Fruit fly (Drosophila melanogaster) whole organism, embryonic: ENCODE data around the gene CG18542.

Experiments
- Blimp-1 ChIP-seq: fragments of 200-800 bp; sonication (Bioruptor generic); optimal IDR thresholded peaks from 3 replicates; lab custom pipeline; 2018; ENCODE audit warnings: missing biosample characterization, missing genetic modification characterization, mild to moderate bottlenecking, moderate library complexity, missing genetic modification reagents
- CG10267 ChIP-seq: fragments of 200-800 bp; sonication (Bioruptor generic); optimal IDR thresholded peaks from 2 replicates; lab custom pipeline; 2018; ENCODE audit warnings: missing biosample characterization, mild to moderate bottlenecking, missing genetic modification characterization, moderate library complexity
- CG10543 ChIP-seq: fragments of 200-800 bp; sonication (Bioruptor generic); optimal IDR thresholded peaks from 3 replicates; lab custom pipeline; 2017; ENCODE audit warnings: missing biosample characterization, mild to moderate bottlenecking, missing genetic modification characterization, moderate library complexity
- CG11093 ChIP-seq: fragments of 200-800 bp; sonication (Bioruptor generic); IDR thresholded peaks from 3 replicates; pipeline ENCODE4 v1.3.6; 2022; ENCODE audit warnings: missing biosample characterization, missing genetic modification characterization
- CG11247 ChIP-seq: fragments of 200-800 bp; sonication (Bioruptor generic); IDR thresholded peaks from 2 replicates; pipeline ENCODE4 v1.3.6; 2022; ENCODE audit warnings: missing biosample characterization, missing genetic modification characterization
- CG12236 ChIP-seq: fragments of 200-800 bp; sonication (Bioruptor generic); optimal IDR thresholded peaks from 2 replicates; lab custom pipeline; 2016; ENCODE audit warnings: missing biosample characterization, missing genetic modification characterization
- CG1233 ChIP-seq: fragments of 200-800 bp; sonication (Bioruptor generic); optimal IDR thresholded peaks from 4 replicates; lab custom pipeline; 2018; ENCODE audit warnings: missing biosample characterization, mild to moderate bottlenecking, missing genetic modification characterization
- CG12769 ChIP-seq: fragments of 200-800 bp; sonication (Bioruptor generic); optimal IDR thresholded peaks from 2 replicates; lab custom pipeline; 2019; ENCODE audit warnings: missing biosample characterization, mild to moderate bottlenecking, missing genetic modification characterization, moderate library complexity
- CG16815 ChIP-seq: fragments of 200-800 bp; sonication (Bioruptor generic); optimal IDR thresholded peaks from 3 replicates; lab custom pipeline; 2017; ENCODE audit warnings: missing biosample characterization, mild to moderate bottlenecking, missing genetic modification characterization
- CG17186 ChIP-seq: fragments of 200-800 bp; sonication (Bioruptor generic); optimal IDR thresholded peaks from 3 replicates; lab custom pipeline; 2017; ENCODE audit warnings: missing biosample characterization, missing genetic modification reagents, missing genetic modification characterization
- CG18764 ChIP-seq: fragments of 200-800 bp; sonication (Bioruptor generic); optimal IDR thresholded peaks from 3 replicates; lab custom pipeline; 2016; ENCODE audit warnings: missing biosample characterization, missing genetic modification characterization
- CG31365 ChIP-seq: fragments of 200-800 bp; sonication (Bioruptor generic); optimal IDR thresholded peaks from 2 replicates; lab custom pipeline; 2018; ENCODE audit warnings: missing biosample characterization, mild to moderate bottlenecking, missing genetic modification characterization
- CG3726 ChIP-seq: fragments of 200-800 bp; sonication (Bioruptor generic); IDR thresholded peaks from 3 replicates; pipeline ENCODE4, ENCODE4 v1.3.6; 2022; ENCODE audit warnings: missing biosample characterization, missing genetic modification characterization
- CG3847 ChIP-seq: fragments of 200-800 bp; sonication (Bioruptor generic); IDR thresholded peaks from 2 replicates; pipeline ENCODE4 v1.3.6; 2022; ENCODE audit warnings: missing biosample characterization, missing genetic modification characterization
- CG4707 ChIP-seq: fragments of 200-800 bp; sonication (Bioruptor generic); optimal IDR thresholded peaks from 2 replicates; lab custom pipeline; 2018; ENCODE audit warnings: missing biosample characterization, mild to moderate bottlenecking, missing genetic modification characterization, moderate library complexity
- CG6765 ChIP-seq: fragments of 200-800 bp; sonication (Bioruptor generic); optimal IDR thresholded peaks from 3 replicates; lab custom pipeline; 2017; ENCODE audit warnings: missing biosample characterization, mild to moderate bottlenecking, missing genetic modification characterization
- CG6854 ChIP-seq: fragments of 200-800 bp; sonication (Bioruptor generic); optimal IDR thresholded peaks from 3 replicates; lab custom pipeline; 2017; ENCODE audit warnings: missing biosample characterization, mild to moderate bottlenecking, missing genetic modification characterization
- CG7357 ChIP-seq: fragments of 200-800 bp; sonication (Bioruptor generic); IDR thresholded peaks from 3 replicates; pipeline ENCODE4 v1.3.6; 2022; ENCODE audit warnings: missing biosample characterization, missing genetic modification characterization
- CG7928 ChIP-seq: fragments of 200-800 bp; sonication (Bioruptor generic); optimal IDR thresholded peaks from 2 replicates; lab custom pipeline; 2017; ENCODE audit warnings: missing biosample characterization, mild to moderate bottlenecking, missing genetic modification characterization
- CG9215 ChIP-seq: fragments of 200-800 bp; sonication (Bioruptor generic); IDR thresholded peaks from 2 replicates; pipeline ENCODE4 v1.3.6; 2022; ENCODE audit warnings: missing biosample characterization, missing genetic modification characterization
- Dp ChIP-seq: fragments of 200-800 bp; sonication (Bioruptor generic); optimal IDR thresholded peaks from 2 replicates; lab custom pipeline; 2018; ENCODE audit warnings: missing biosample characterization, mild to moderate bottlenecking, missing genetic modification characterization, moderate library complexity
- Hr3 ChIP-seq: fragments of 200-800 bp; sonication (Bioruptor generic); optimal IDR thresholded peaks from 3 replicates; lab custom pipeline; 2016; ENCODE audit warnings: missing biosample characterization, missing genetic modification characterization
- Hsf ChIP-seq: fragments of 200-800 bp; sonication (Bioruptor generic); optimal IDR thresholded peaks from 3 replicates; lab custom pipeline; 2016; ENCODE audit warnings: missing biosample characterization, missing genetic modification characterization
- MTF-1 ChIP-seq: fragments of 200-800 bp; sonication (Bioruptor generic); optimal IDR thresholded peaks from 2 replicates; lab custom pipeline; 2018; ENCODE audit warnings: missing biosample characterization, mild to moderate bottlenecking, missing genetic modification characterization, borderline replicate concordance
- NFAT ChIP-seq: fragments of 200-800 bp; sonication (Bioruptor generic); IDR thresholded peaks from 2 replicates; pipeline ENCODE4 v1.3.6; 2022; ENCODE audit warnings: missing biosample characterization, missing genetic modification characterization
- NK7.1 ChIP-seq: fragments of 200-800 bp; sonication (Bioruptor generic); optimal IDR thresholded peaks from 3 replicates; lab custom pipeline; 2016; ENCODE audit warnings: missing biosample characterization, missing genetic modification characterization
- Nf-YC ChIP-seq: fragments of 200-800 bp; optimal IDR thresholded peaks from 3 replicates; lab custom pipeline; 2019; ENCODE audit warnings: missing biosample characterization, mild to moderate bottlenecking, missing genetic modification characterization, moderate library complexity
- chinmo ChIP-seq: fragments of 200-800 bp; sonication (Bioruptor generic); IDR thresholded peaks from 4 replicates; pipeline ENCODE4 v1.3.6; 2022; ENCODE audit warnings: missing biosample characterization, missing genetic modification characterization; ENCODE audit not compliant: partially characterized antibody
- dm ChIP-seq: fragments of 200-800 bp; sonication (Bioruptor generic); optimal IDR thresholded peaks from 3 replicates; lab custom pipeline; 2016; ENCODE audit warnings: missing biosample characterization, missing genetic modification characterization
- emc ChIP-seq: fragments of 200-800 bp; sonication (Bioruptor generic); optimal IDR thresholded peaks from 2 replicates; lab custom pipeline; 2016; ENCODE audit warnings: missing biosample characterization, missing genetic modification characterization
- lbe ChIP-seq: fragments of 200-800 bp; sonication (Bioruptor generic); optimal IDR thresholded peaks from 2 replicates; lab custom pipeline; 2016; ENCODE audit warnings: missing biosample characterization, mild to moderate bottlenecking, missing genetic modification characterization
- lola ChIP-seq, 3 experiments: fragments of >200 bp in 2 of 3; fragments of 200-800 bp in 1 of 3; sonication (Bioruptor generic) in 1 of 3; optimal IDR thresholded peaks; 2 replicates each; lab custom pipeline; 2017 to 2019; ENCODE audit warnings: missing biosample characterization in 3 of 3, missing genetic modification characterization in 3 of 3, mild to moderate bottlenecking in 1 of 3, moderate library complexity in 1 of 3
- nerfin-2 ChIP-seq: fragments of 200-800 bp; sonication (Bioruptor generic); IDR thresholded peaks from 2 replicates; pipeline ENCODE4 v1.3.6; 2022; ENCODE audit warnings: missing biosample characterization, missing genetic modification characterization; ENCODE audit not compliant: partially characterized antibody
- oc ChIP-seq: fragments of 200-800 bp; sonication (Bioruptor generic); optimal IDR thresholded peaks from 2 replicates; lab custom pipeline; 2018; ENCODE audit warnings: missing biosample characterization, mild to moderate bottlenecking, missing genetic modification characterization, moderate library complexity
- pho ChIP-seq: fragments of 200-800 bp; sonication (Bioruptor generic); optimal IDR thresholded peaks from 2 replicates; lab custom pipeline; 2016; ENCODE audit warnings: missing biosample characterization, missing genetic modification characterization
- sens-2 ChIP-seq: fragments of 200-800 bp; sonication (Bioruptor generic); IDR thresholded peaks from 2 replicates; pipeline ENCODE4 v1.3.6; 2022; ENCODE audit warnings: missing biosample characterization, missing genetic modification characterization
- seq ChIP-seq: fragments of 200-800 bp; sonication (Bioruptor generic); IDR thresholded peaks from 2 replicates; pipeline ENCODE4 v1.3.6; 2022; ENCODE audit warnings: missing biosample characterization, missing genetic modification characterization
- tna ChIP-seq: fragments of 200-800 bp; sonication (Bioruptor generic); IDR thresholded peaks from 2 replicates; pipeline ENCODE4 v1.3.6; 2022; ENCODE audit warnings: missing biosample characterization, missing genetic modification characterization; ENCODE audit not compliant: partially characterized antibody
- tx ChIP-seq: fragments of 200-800 bp; sonication (Bioruptor generic); optimal IDR thresholded peaks from 2 replicates; lab custom pipeline; 2016; ENCODE audit warnings: missing biosample characterization, missing genetic modification characterization
- unc-4 ChIP-seq: fragments of 200-800 bp; sonication (Bioruptor generic); IDR thresholded peaks from 2 replicates; pipeline ENCODE4 v1.3.6; 2022; ENCODE audit warnings: missing biosample characterization, missing genetic modification characterization; ENCODE audit not compliant: partially characterized antibody

Gene CG18542

dm6 chr3R:9702567-9702966 is 17.0 kb downstream of the CG18542 start (continued):
- TF ChIP-seq CG1233 (GFP tag; lab: Kevin White, UChicago): peak; percentile 89
- TF ChIP-seq Nf-YC (tag; lab: Kevin White, UChicago): peak; percentile 27
- TF ChIP-seq CG11247 (GFP tag; lab: Robert Waterston, UW): no peak
- no peak for TF ChIP-seq CG9215
- peak; percentile 79 for TF ChIP-seq CG10267 (tag; lab: Kevin White, UChicago)
- peak; percentile 70 for TF ChIP-seq tx (GFP tag; lab: Kevin White, UChicago)
- peak; percentile 55 for TF ChIP-seq emc (GFP tag; lab: Kevin White, UChicago)
- TF ChIP-seq Hr3 (GFP tag; lab: Kevin White, UChicago): peak; percentile 82
- TF ChIP-seq CG3847 (GFP tag; lab: Robert Waterston, UW): no peak
- TF ChIP-seq CG12236 (GFP tag; lab: Kevin White, UChicago): peak; percentile 74
- TF ChIP-seq nerfin-2 (GFP tag; lab: Robert Waterston, UW): no peak
- TF ChIP-seq tna: no peak
- no peak for TF ChIP-seq NFAT (GFP tag; lab: Robert Waterston, UW)
- TF ChIP-seq CG11093: peak; percentile 82; the same call in 2 of the 3 replicates
- peak; percentile 81 for TF ChIP-seq CG4707 (GFP tag; lab: Kevin White, UChicago)
- TF ChIP-seq CG18764: peak; percentile 86
- peak; percentile 83 for TF ChIP-seq CG31365 (tag; lab: Kevin White, UChicago)
- peak; percentile 57 for TF ChIP-seq CG7928
- TF ChIP-seq sens-2 (GFP tag; lab: Robert Waterston, UW): no peak
- peak; percentile 89 for TF ChIP-seq oc
- no peak for TF ChIP-seq CG3726 (GFP tag; lab: Robert Waterston, UW)
- peak; percentile 67 for TF ChIP-seq dm (GFP tag; lab: Kevin White, UChicago)
- TF ChIP-seq Hsf (GFP tag; lab: Kevin White, UChicago): peak; percentile 89
- peak; percentile 58 for TF ChIP-seq lbe
- no peak for TF ChIP-seq Dp (GFP tag; lab: Kevin White, UChicago)
- TF ChIP-seq pho (GFP tag; lab: Kevin White, UChicago): peak; percentile 77
- peak; percentile 85 for TF ChIP-seq CG6765 (GFP tag; lab: Kevin White, UChicago)
- peak; percentile 62 for TF ChIP-seq CG16815 (GFP tag; lab: Kevin White, UChicago)
- peak; percentile 82 for TF ChIP-seq NK7.1 (GFP tag; lab: Kevin White, UChicago)
- peak in 1 of 3 experiments; percentile 77 for TF ChIP-seq lola (GFP tag; optimal IDR thresholded peaks at IDR 0.05; lab: Kevin White, UChicago)
- TF ChIP-seq unc-4: no peak
- peak; percentile 42 for TF ChIP-seq CG10543
- peak; percentile 70 for TF ChIP-seq CG17186
- no peak for TF ChIP-seq seq (GFP tag; lab: Robert Waterston, UW)
- peak; percentile 84 for TF ChIP-seq CG6854 (GFP tag; lab: Kevin White, UChicago)
- peak; percentile 80 for TF ChIP-seq CG7357 (GFP tag; lab: Robert Waterston, UW)
- TF ChIP-seq MTF-1 (GFP tag; lab: Kevin White, UChicago): peak; percentile 78

dm6 chr3R:9703273-9703672 is 17.7 kb downstream of the CG18542 start:
- TF ChIP-seq chinmo (GFP tag; lab: Robert Waterston, UW) (no peak), Blimp-1 (GFP tag; lab: Kevin White, UChicago) (peak; percentile 75), CG12769 (peak; percentile 9)
